Worm (Caenorhabditis elegans): Measurements from ENCODE around the gene tag-294.

DNA sequence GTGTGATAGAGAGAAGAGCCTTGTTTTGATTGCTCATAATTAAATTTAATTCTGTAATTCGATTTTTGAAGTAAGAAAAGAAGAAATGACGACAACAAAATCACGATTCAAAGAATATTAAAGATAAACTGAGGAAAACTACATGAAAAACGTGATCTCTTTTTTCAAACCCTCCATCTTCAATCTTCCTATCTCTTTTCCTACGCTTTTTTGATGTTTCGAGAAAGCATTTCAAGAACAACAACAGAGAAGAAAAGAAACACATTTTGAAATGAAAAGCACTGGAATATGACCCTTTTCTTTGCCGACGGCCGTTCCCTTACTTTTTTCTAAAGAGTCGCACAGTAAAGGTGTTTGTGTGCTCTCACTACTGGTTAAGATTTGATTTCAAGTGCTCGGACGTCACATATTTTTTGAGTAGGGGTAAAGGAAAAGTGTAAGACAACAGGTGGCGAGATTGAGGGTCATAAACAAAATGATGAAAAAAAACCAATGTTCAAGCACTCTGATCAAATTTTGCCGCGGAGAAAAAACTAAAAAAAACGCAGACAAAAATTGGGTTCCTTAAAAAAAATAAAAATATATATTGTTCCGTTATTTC lies 42.8 kb upstream of the tag-294 start, which contains the start of gene F13D11.3:
- TF ChIP-seq F22D6.2 (tag; optimal IDR thresholded peaks at IDR 0.05) (no peak), F10E7.11 (tag; optimal IDR thresholded peaks at IDR 0.05) (no peak)
